Worm (Caenorhabditis elegans): ENCODE results near the gene gst-32.

DNA sequence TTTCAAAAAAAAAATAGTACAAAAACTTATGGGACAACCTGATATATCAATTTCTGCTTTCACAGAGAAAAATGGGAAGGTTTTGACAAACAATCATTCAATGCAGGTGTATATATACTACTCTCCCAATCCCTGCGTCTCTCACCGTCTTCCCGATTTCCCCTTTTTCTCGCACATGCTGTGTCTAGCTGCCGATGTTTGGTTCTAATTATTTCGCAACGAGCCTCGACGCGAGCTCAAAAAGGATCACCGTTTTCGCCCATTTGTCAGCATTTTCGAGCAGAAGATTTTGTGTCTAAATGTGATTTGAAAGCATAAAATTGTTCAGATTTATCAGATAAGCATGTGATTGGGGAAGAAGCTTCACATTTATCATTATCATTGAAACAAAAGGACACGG lies 5.2 kb downstream of the gst-32 start:
- TF ChIP-seq ces-1 (GFP tag; optimal IDR thresholded peaks at IDR 0.05), result no peak
- peak in 1 of 2 experiments; percentile 35 for TF ChIP-seq mdl-1 (tag; optimal IDR thresholded peaks at IDR 0.05)
- no peak for TF ChIP-seq pag-3 (tag; optimal IDR thresholded peaks at IDR 0.05; ENCODE audit: borderline replicate concordance, insufficient read depth)
- no peak for TF ChIP-seq unc-130 (tag; optimal IDR thresholded peaks at IDR 0.05)
- no peak for TF ChIP-seq nhr-85 (tag)
- no peak for TF ChIP-seq egl-27 (tag; optimal IDR thresholded peaks at IDR 0.05)
- TF ChIP-seq vab-15 (tag; optimal IDR thresholded peaks at IDR 0.05), result no peak
- peak; percentile 23 for TF ChIP-seq jun-1 (tag; optimal IDR thresholded peaks at IDR 0.05)
- peak; percentile 3 to 38 (median 17) for TF ChIP-seq ceh-82 (tag; optimal IDR thresholded peaks at IDR 0.05)
- TF ChIP-seq lin-35 (GFP tag; optimal IDR thresholded peaks at IDR 0.05), result peak; percentile 1 to 41
- TF ChIP-seq ama-1 (optimal IDR thresholded peaks at IDR 0.05), result no peak

Measured in whole organism, L1 larva.